Fruit fly (Drosophila melanogaster) whole organism, embryonic: Measurements from ENCODE around the gene cbt.

Source experiments
- ATbp ChIP-seq: fragments of 200-800 bp; sonication (Bioruptor generic); optimal IDR thresholded peaks from 2 replicates; lab custom pipeline; 2017; ENCODE audit warnings: missing biosample characterization, mild to moderate bottlenecking, missing genetic modification characterization, missing genetic modification reagents
- Ada2b ChIP-seq: fragments of 200-800 bp; sonication (Bioruptor generic); IDR thresholded peaks from 2 replicates; pipeline ENCODE4 v1.3.6; 2022; ENCODE audit warnings: missing biosample characterization, missing genetic modification characterization
- CG11247 ChIP-seq: fragments of 200-800 bp; sonication (Bioruptor generic); IDR thresholded peaks from 2 replicates; pipeline ENCODE4 v1.3.6; 2022; ENCODE audit warnings: missing biosample characterization, missing genetic modification characterization
- CG11398 ChIP-seq: fragments of 200-800 bp; sonication (Bioruptor generic); optimal IDR thresholded peaks from 2 replicates; lab custom pipeline; 2016; ENCODE audit warnings: missing biosample characterization, missing genetic modification characterization
- CG12299 ChIP-seq: fragments of 200-800 bp; sonication (Bioruptor generic); optimal IDR thresholded peaks from 2 replicates; lab custom pipeline; 2018; ENCODE audit warnings: missing biosample characterization, mild to moderate bottlenecking, missing genetic modification characterization
- CG13775 ChIP-seq: fragments of 200-800 bp; sonication (Bioruptor generic); optimal IDR thresholded peaks from 3 replicates; lab custom pipeline; 2017; ENCODE audit warnings: missing biosample characterization, mild to moderate bottlenecking, missing genetic modification characterization
- CG14014 ChIP-seq: fragments of 200-800 bp; sonication (Bioruptor generic); IDR thresholded peaks from 2 replicates; pipeline ENCODE4 v1.3.6; 2022; ENCODE audit warnings: missing biosample characterization, missing genetic modification characterization
- CG14965 ChIP-seq: fragments of 200-800 bp; sonication (Bioruptor generic); optimal IDR thresholded peaks from 2 replicates; lab custom pipeline; 2016; ENCODE audit warnings: missing biosample characterization, missing genetic modification characterization, borderline replicate concordance
- CG17186 ChIP-seq: fragments of 200-800 bp; sonication (Bioruptor generic); optimal IDR thresholded peaks from 3 replicates; lab custom pipeline; 2017; ENCODE audit warnings: missing biosample characterization, missing genetic modification reagents, missing genetic modification characterization
- CG17385 ChIP-seq: fragments of 200-800 bp; sonication (Bioruptor generic); optimal IDR thresholded peaks from 3 replicates; lab custom pipeline; 2018; ENCODE audit warnings: missing biosample characterization, mild to moderate bottlenecking, missing genetic modification characterization
- CG17829 ChIP-seq: fragments of 200-800 bp; optimal IDR thresholded peaks from 2 replicates; lab custom pipeline; 2019; ENCODE audit warnings: missing biosample characterization, mild to moderate bottlenecking, missing genetic modification characterization, moderate library complexity
- CG2129 ChIP-seq: fragments of 200-800 bp; sonication (Bioruptor generic); IDR thresholded peaks from 2 replicates; pipeline ENCODE4 v1.3.6; 2022; ENCODE audit warnings: missing biosample characterization, missing genetic modification characterization; ENCODE audit not compliant: partially characterized antibody
- CG2199 ChIP-seq: fragments of 200-800 bp; sonication (Bioruptor generic); IDR thresholded peaks from 3 replicates; pipeline ENCODE4 v1.3.6; 2022; ENCODE audit warnings: missing biosample characterization, missing genetic modification characterization
- CG3065 ChIP-seq: fragments of 200-800 bp; sonication (Bioruptor generic); optimal IDR thresholded peaks from 2 replicates; lab custom pipeline; 2016; ENCODE audit warnings: missing biosample characterization, missing genetic modification characterization
- CG3726 ChIP-seq: fragments of 200-800 bp; sonication (Bioruptor generic); IDR thresholded peaks from 3 replicates; pipeline ENCODE4, ENCODE4 v1.3.6; 2022; ENCODE audit warnings: missing biosample characterization, missing genetic modification characterization
- CG4328 ChIP-seq: fragments of 200-800 bp; sonication (Bioruptor generic); optimal IDR thresholded peaks from 3 replicates; lab custom pipeline; 2017; ENCODE audit warnings: missing biosample characterization, missing genetic modification reagents, missing genetic modification characterization
- CG5953 ChIP-seq: fragments of 200-800 bp; sonication (Bioruptor generic); IDR thresholded peaks from 2 replicates; pipeline ENCODE4 v1.3.6; 2022; ENCODE audit warnings: missing biosample characterization, missing genetic modification characterization
- CG7928 ChIP-seq: fragments of 200-800 bp; sonication (Bioruptor generic); optimal IDR thresholded peaks from 2 replicates; lab custom pipeline; 2017; ENCODE audit warnings: missing biosample characterization, mild to moderate bottlenecking, missing genetic modification characterization
- CG8281 ChIP-seq: fragments of 200-800 bp; sonication (Bioruptor generic); optimal IDR thresholded peaks from 2 replicates; lab custom pipeline; 2018; ENCODE audit warnings: missing biosample characterization, mild to moderate bottlenecking, missing genetic modification characterization, moderate library complexity
- CG8388 ChIP-seq: fragments of 200-800 bp; sonication (Bioruptor generic); optimal IDR thresholded peaks from 2 replicates; lab custom pipeline; 2019; ENCODE audit warnings: missing biosample characterization, mild to moderate bottlenecking, missing genetic modification characterization, moderate library complexity
- CG8765 ChIP-seq: fragments of 200-800 bp; sonication (Bioruptor generic); IDR thresholded peaks from 2 replicates; pipeline ENCODE4 v1.3.6; 2022; ENCODE audit warnings: missing biosample characterization, missing genetic modification characterization
- CoRest ChIP-seq: fragments of 200-800 bp; sonication (Bioruptor generic); optimal IDR thresholded peaks from 3 replicates; lab custom pipeline; 2018; ENCODE audit warnings: missing biosample characterization, mild to moderate bottlenecking, missing genetic modification characterization, moderate library complexity
- Dbx ChIP-seq: fragments of 200-800 bp; sonication (Bioruptor generic); IDR thresholded peaks from 3 replicates; pipeline ENCODE4 v1.3.6; 2022; ENCODE audit warnings: missing biosample characterization, missing genetic modification characterization
- Deaf1 ChIP-seq: fragments of 200-800 bp; optimal IDR thresholded peaks from 3 replicates; lab custom pipeline; 2019; ENCODE audit warnings: missing biosample characterization, mild to moderate bottlenecking, missing genetic modification characterization, moderate library complexity
- Dip3 ChIP-seq: fragments of 200-800 bp; sonication (Bioruptor generic); optimal IDR thresholded peaks from 3 replicates; lab custom pipeline; 2016; ENCODE audit warnings: missing biosample characterization, missing genetic modification characterization
- Eip74EF ChIP-seq, 2 experiments: fragments of 200-800 bp in 1 of 2; fragments of >200 bp in 1 of 2; sonication (Bioruptor generic) in 1 of 2; optimal IDR thresholded peaks; 2 replicates each; lab custom pipeline; 2017 to 2019; ENCODE audit warnings: missing biosample characterization in 2 of 2, missing genetic modification characterization in 2 of 2, mild to moderate bottlenecking in 1 of 2, moderate library complexity in 1 of 2
- GATAe ChIP-seq: fragments of 200-800 bp; sonication (Bioruptor generic); conservative IDR thresholded peaks from 2 replicates; pipeline ENCODE4 v1.3.6; 2022; ENCODE audit warnings: missing biosample characterization, missing genetic modification characterization
- Hr3 ChIP-seq: fragments of 200-800 bp; sonication (Bioruptor generic); optimal IDR thresholded peaks from 3 replicates; lab custom pipeline; 2016; ENCODE audit warnings: missing biosample characterization, missing genetic modification characterization
- Hr39 ChIP-seq: fragments of >200 bp; optimal IDR thresholded peaks from 2 replicates; lab custom pipeline; 2017
- MTF-1 ChIP-seq: fragments of 200-800 bp; sonication (Bioruptor generic); optimal IDR thresholded peaks from 2 replicates; lab custom pipeline; 2018; ENCODE audit warnings: missing biosample characterization, mild to moderate bottlenecking, missing genetic modification characterization, borderline replicate concordance
- NFAT ChIP-seq: fragments of 200-800 bp; sonication (Bioruptor generic); IDR thresholded peaks from 2 replicates; pipeline ENCODE4 v1.3.6; 2022; ENCODE audit warnings: missing biosample characterization, missing genetic modification characterization
- Rx ChIP-seq: fragments of 200-800 bp; sonication (Bioruptor generic); IDR thresholded peaks from 2 replicates; pipeline ENCODE4 v1.3.6; 2022; ENCODE audit warnings: missing biosample characterization, missing genetic modification characterization
- Spps ChIP-seq: fragments of 200-800 bp; sonication (Bioruptor generic); optimal IDR thresholded peaks from 2 replicates; lab custom pipeline; 2018; ENCODE audit warnings: missing biosample characterization, mild to moderate bottlenecking, missing genetic modification characterization
- amos ChIP-seq: fragments of 200-800 bp; sonication (Bioruptor generic); IDR thresholded peaks from 2 replicates; pipeline ENCODE4 v1.3.6; 2022; ENCODE audit warnings: missing biosample characterization, missing genetic modification characterization; ENCODE audit not compliant: partially characterized antibody
- bcd ChIP-seq: fragments of 200-800 bp; sonication (Bioruptor generic); optimal IDR thresholded peaks from 2 replicates; lab custom pipeline; 2017; ENCODE audit warnings: missing biosample characterization, mild to moderate bottlenecking, missing genetic modification characterization
- btn ChIP-seq: fragments of 200-800 bp; sonication (Bioruptor generic); optimal IDR thresholded peaks from 2 replicates; lab custom pipeline; 2016; ENCODE audit warnings: missing biosample characterization, missing genetic modification characterization
- corto ChIP-seq: fragments of 200-800 bp; sonication (Bioruptor generic); optimal IDR thresholded peaks from 2 replicates; lab custom pipeline; 2016; ENCODE audit warnings: missing biosample characterization, mild to moderate bottlenecking, missing genetic modification characterization, moderate library complexity
- croc ChIP-seq: fragments of 200-800 bp; sonication (Bioruptor generic); conservative IDR thresholded peaks from 3 replicates; pipeline ENCODE4 v1.3.6; 2022; ENCODE audit warnings: missing biosample characterization, missing genetic modification characterization
- dm ChIP-seq: fragments of 200-800 bp; sonication (Bioruptor generic); optimal IDR thresholded peaks from 3 replicates; lab custom pipeline; 2016; ENCODE audit warnings: missing biosample characterization, missing genetic modification characterization
- emc ChIP-seq: fragments of 200-800 bp; sonication (Bioruptor generic); optimal IDR thresholded peaks from 2 replicates; lab custom pipeline; 2016; ENCODE audit warnings: missing biosample characterization, missing genetic modification characterization
- fd3F ChIP-seq: fragments of 200-800 bp; sonication (Bioruptor generic); optimal IDR thresholded peaks from 2 replicates; lab custom pipeline; 2018; ENCODE audit warnings: missing biosample characterization, mild to moderate bottlenecking, missing genetic modification characterization, moderate library complexity
- hb ChIP-seq: fragments of 200-800 bp; sonication (Bioruptor generic); IDR thresholded peaks from 3 replicates; pipeline ENCODE4 v1.3.6; 2022; ENCODE audit warnings: missing biosample characterization, missing genetic modification characterization; ENCODE audit not compliant: partially characterized antibody
- kah ChIP-seq: fragments of 200-800 bp; sonication (Bioruptor generic); optimal IDR thresholded peaks from 2 replicates; lab custom pipeline; 2018; ENCODE audit warnings: missing biosample characterization, mild to moderate bottlenecking, missing genetic modification characterization
- ken ChIP-seq: fragments of 200-800 bp; sonication (Bioruptor generic); IDR thresholded peaks from 3 replicates; pipeline ENCODE4 v1.3.6; 2022; ENCODE audit warnings: missing biosample characterization, missing genetic modification characterization
- pnt ChIP-seq: fragments of 200-800 bp; sonication (Bioruptor generic); optimal IDR thresholded peaks from 3 replicates; lab custom pipeline; 2016; ENCODE audit warnings: missing biosample characterization, missing genetic modification characterization
- sob ChIP-seq: fragments of 200-800 bp; sonication (Bioruptor generic); IDR thresholded peaks from 2 replicates; pipeline ENCODE4 v1.3.6; 2022; ENCODE audit warnings: missing biosample characterization, missing genetic modification characterization
- stc ChIP-seq: fragments of 200-800 bp; sonication (Bioruptor generic); IDR thresholded peaks from 2 replicates; pipeline ENCODE4 v1.3.6; 2022; ENCODE audit warnings: missing biosample characterization, missing genetic modification characterization
- tio ChIP-seq: fragments of 200-800 bp; sonication (Bioruptor generic); optimal IDR thresholded peaks from 2 replicates; lab custom pipeline; 2017; ENCODE audit warnings: missing biosample characterization, missing genetic modification characterization, inconsistent platforms
- tx ChIP-seq: fragments of 200-800 bp; sonication (Bioruptor generic); optimal IDR thresholded peaks from 2 replicates; lab custom pipeline; 2016; ENCODE audit warnings: missing biosample characterization, missing genetic modification characterization
- z ChIP-seq: fragments of 200-800 bp; sonication (Bioruptor generic); IDR thresholded peaks from 3 replicates; pipeline ENCODE4 v1.3.6; 2022; ENCODE audit warnings: missing biosample characterization, missing genetic modification characterization
- zfh1 ChIP-seq: fragments of 200-800 bp; sonication (Bioruptor generic); IDR thresholded peaks from 3 replicates; pipeline ENCODE4 v1.3.6; 2022; ENCODE audit warnings: missing biosample characterization, missing genetic modification characterization
- zfh2 ChIP-seq: fragments of 200-800 bp; sonication (Bioruptor generic); optimal IDR thresholded peaks from 2 replicates; lab custom pipeline; 2016; ENCODE audit warnings: missing biosample characterization, missing genetic modification characterization

The cbt gene

DNA sequence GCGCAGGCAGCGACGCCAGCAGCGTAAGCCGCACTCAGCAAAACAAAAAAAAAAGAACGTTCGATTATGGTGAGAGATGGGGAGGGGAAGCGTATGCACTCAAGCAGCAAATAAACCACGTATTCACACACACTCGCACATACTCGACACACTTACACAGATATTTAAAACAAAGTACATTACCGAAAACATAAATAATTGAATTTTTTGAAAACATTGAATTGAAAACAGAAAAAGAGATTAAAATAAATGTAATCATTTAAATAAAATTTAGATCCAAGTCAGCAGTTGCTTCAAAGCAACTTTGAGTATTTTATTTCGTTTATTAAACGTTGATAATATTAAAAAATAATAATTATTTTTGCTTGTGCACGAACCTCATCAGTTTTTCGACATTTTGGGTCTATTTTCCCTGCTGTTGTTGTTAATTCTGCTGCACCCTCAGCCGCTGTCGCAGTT lies 8.4 kb downstream of the cbt start (continued):
- TF ChIP-seq pnt (no peak), dm (GFP tag; lab: Kevin White, UChicago) (no peak), CG8281 (tag; lab: Kevin White, UChicago) (no peak), ken (GFP tag; lab: Robert Waterston, UW) (no peak), bcd (GFP tag; lab: Kevin White, UChicago) (peak; percentile 53), Ada2b (no peak), tio (GFP tag; lab: Kevin White, UChicago) (peak; percentile 66), Hr39 (lab: Kevin White, UChicago) (no peak), GATAe (GFP tag; lab: Robert Waterston, UW) (no peak), zfh2 (GFP tag; lab: Kevin White, UChicago) (no peak), z (GFP tag; lab: Robert Waterston, UW) (0 out of 3 replicates have a peak, but pooled peaks have one; percentile 32), Deaf1 (no peak), CG2199 (no peak), fd3F (GFP tag; lab: Kevin White, UChicago) (peak; percentile 41), tx (no peak), Dip3 (GFP tag; lab: Kevin White, UChicago) (no peak), CG13775 (GFP tag; lab: Kevin White, UChicago) (peak; percentile 61), emc (GFP tag; lab: Kevin White, UChicago) (no peak), hb (GFP tag; lab: Robert Waterston, UW) (no peak), CG2129 (GFP tag; lab: Robert Waterston, UW) (no peak), zfh1 (GFP tag; lab: Robert Waterston, UW) (no peak), CG5953 (GFP tag; lab: Robert Waterston, UW) (no peak), CoRest (tag; lab: Kevin White, UChicago) (peak; percentile 70), MTF-1 (GFP tag; lab: Kevin White, UChicago) (no peak), Dbx (GFP tag; lab: Robert Waterston, UW) (no peak), sob (GFP tag; lab: Robert Waterston, UW) (no peak), stc (GFP tag; lab: Robert Waterston, UW) (no peak), CG3726 (GFP tag; lab: Robert Waterston, UW) (no peak), CG14014 (GFP tag; lab: Robert Waterston, UW) (no peak), CG4328 (GFP tag; lab: Kevin White, UChicago) (no peak), croc (peak; percentile 18; the same call in 1 of the 3 replicates), CG14965 (GFP tag; lab: Kevin White, UChicago) (no peak), Rx (no peak), CG11398 (GFP tag; lab: Kevin White, UChicago) (no peak), Hr3 (GFP tag; lab: Kevin White, UChicago) (peak; percentile 41), amos (GFP tag; lab: Robert Waterston, UW) (no peak), CG17829 (tag; lab: Kevin White, UChicago) (peak; percentile 35), kah (GFP tag; lab: Kevin White, UChicago) (no peak), btn (no peak), Spps (tag; lab: Kevin White, UChicago) (no peak), corto (GFP tag; lab: Kevin White, UChicago) (no peak), ATbp (peak; percentile 71), CG7928 (peak; percentile 6), CG12299 (tag; lab: Kevin White, UChicago) (peak; percentile 25), CG17186 (GFP tag; lab: Kevin White, UChicago) (no peak), CG8765 (GFP tag; lab: Robert Waterston, UW) (no peak), NFAT (GFP tag; lab: Robert Waterston, UW) (no peak), CG11247 (GFP tag; lab: Robert Waterston, UW) (no peak), CG8388 (GFP tag; lab: Kevin White, UChicago) (peak; percentile 65), CG3065 (GFP tag; lab: Kevin White, UChicago) (no peak), Eip74EF (GFP tag; optimal IDR thresholded peaks at IDR 0.05; lab: Kevin White, UChicago) (peak in 1 of 2 experiments; percentile 25), CG17385 (GFP tag; lab: Kevin White, UChicago) (peak; percentile 70)
